Fruit fly (Drosophila melanogaster): ENCODE data around the gene CG43740.

- TF ChIP-seq pan (optimal IDR thresholded peaks at IDR 0.05) (no peak), Dll (optimal IDR thresholded peaks at IDR 0.05) (no peak), psq (optimal IDR thresholded peaks at IDR 0.05) (no peak)
Measured at dm6 chrX:10333352-10333751, at the start of gene CG43740.

All from whole organism.